Worm (Caenorhabditis elegans): ENCODE data around the gene T14F9.2.

ce11 chrX:2219453-2219852, 14.7 kb upstream of the T14F9.2 start:
- no peak for TF ChIP-seq cog-1 (tag; optimal IDR thresholded peaks at IDR 0.05)
- TF ChIP-seq flt-1 (GFP tag; IDR thresholded peaks at IDR 0.05) = no peak
- no peak for TF ChIP-seq T22C8.4 (GFP tag; IDR thresholded peaks at IDR 0.05)
- TF ChIP-seq ref-1 (GFP tag; conservative IDR thresholded peaks at IDR 0.05) = no peak
- TF ChIP-seq ztf-29 (GFP tag; IDR thresholded peaks at IDR 0.05) = no peak
